Worm (Caenorhabditis elegans) whole organism, L2 larva: ENCODE results near the gene C14A6.3.

ENCODE experiments used
- elt-3 ChIP-seq: sonication (generic microtip); optimal IDR thresholded peaks from 2 replicates; lab custom pipeline; 2017; ENCODE audit warnings: missing biosample characterization, missing genetic modification characterization
- skn-1 ChIP-seq: sonication (generic microtip); optimal IDR thresholded peaks from 2 replicates; lab custom pipeline; 2017; ENCODE audit warnings: missing biosample characterization, missing genetic modification characterization

- TF ChIP-seq elt-3 = no peak
- no peak for TF ChIP-seq skn-1
Observed at ce11 chrV:18189181-18189580, 43.0 kb downstream of the C14A6.3 start, which contains the start of gene clec-246.
